Worm (Caenorhabditis elegans): Measurements from ENCODE around the gene ZK593.3.

- TF ChIP-seq duxl-1 (tag; optimal IDR thresholded peaks at IDR 0.05; ENCODE audit: poor library complexity) (no peak), F26F4.8 (GFP tag; conservative IDR thresholded peaks at IDR 0.05) (no peak), D1046.2 (GFP tag; IDR thresholded peaks at IDR 0.05) (no peak), lir-3 (tag; optimal IDR thresholded peaks at IDR 0.05) (no peak), lin-39 (tag; optimal IDR thresholded peaks at IDR 0.05) (no peak), rbr-2 (tag; optimal IDR thresholded peaks at IDR 0.05) (no peak), nhr-77 (tag; optimal IDR thresholded peaks at IDR 0.05) (no peak), skn-1 (tag; optimal IDR thresholded peaks at IDR 0.05) (no peak), spr-1 (tag; optimal IDR thresholded peaks at IDR 0.05) (no peak), zag-1 (tag; optimal IDR thresholded peaks at IDR 0.05) (no peak)
Measured at ce11 chrIV:10957583-10958229, 42.2 kb downstream of the ZK593.3 start, which contains the start of gene Y69E1A.5.

All from whole organism, L4 larva.